Fruit fly (Drosophila melanogaster) whole organism, prepupa: ENCODE results near the gene Pfdn1.

Experiments
- CG10631 ChIP-seq: fragments of 200-800 bp; sonication (Bioruptor generic); optimal IDR thresholded peaks from 2 replicates; lab custom pipeline; 2016; ENCODE audit warnings: missing biosample characterization, missing genetic modification characterization
- CG10669 ChIP-seq: fragments of 200-800 bp; sonication (Bioruptor generic); optimal IDR thresholded peaks from 3 replicates; lab custom pipeline; 2018; ENCODE audit warnings: missing biosample characterization, mild to moderate bottlenecking, missing genetic modification characterization, moderate library complexity
- CG11294 ChIP-seq: fragments of 200-800 bp; sonication (Bioruptor generic); IDR thresholded peaks from 2 replicates; pipeline ENCODE4 v1.3.6; 2022; ENCODE audit warnings: missing biosample characterization, missing genetic modification characterization
- CG11902 ChIP-seq: fragments of 200-800 bp; sonication (Bioruptor generic); optimal IDR thresholded peaks from 3 replicates; lab custom pipeline; 2016; ENCODE audit warnings: missing biosample characterization, missing genetic modification characterization
- CG15336 ChIP-seq: fragments of 200-800 bp; sonication (Bioruptor generic); IDR thresholded peaks from 2 replicates; pipeline ENCODE4 v1.3.6; 2022; ENCODE audit warnings: missing biosample characterization, missing genetic modification characterization
- CG1621 ChIP-seq: fragments of 200-800 bp; sonication (Bioruptor generic); optimal IDR thresholded peaks from 3 replicates; lab custom pipeline; 2018; ENCODE audit warnings: missing biosample characterization, mild to moderate bottlenecking, missing genetic modification characterization
- CG16779 ChIP-seq: fragments of 200-800 bp; sonication (Bioruptor generic); optimal IDR thresholded peaks from 3 replicates; lab custom pipeline; 2017; ENCODE audit warnings: missing biosample characterization, mild to moderate bottlenecking, missing genetic modification characterization
- CG3032 ChIP-seq: fragments of 200-800 bp; optimal IDR thresholded peaks from 2 replicates; lab custom pipeline; 2019; ENCODE audit warnings: missing biosample characterization, mild to moderate bottlenecking, missing genetic modification characterization, moderate library complexity
- CG31627 ChIP-seq: fragments of 200-800 bp; sonication (Bioruptor generic); optimal IDR thresholded peaks from 3 replicates; lab custom pipeline; 2016; ENCODE audit warnings: missing biosample characterization, missing genetic modification characterization
- CG32006 ChIP-seq: fragments of 200-800 bp; sonication (Bioruptor generic); optimal IDR thresholded peaks from 3 replicates; lab custom pipeline; 2017; ENCODE audit warnings: missing biosample characterization, mild to moderate bottlenecking, missing genetic modification characterization
- CG3919 ChIP-seq: fragments of 200-800 bp; sonication (Bioruptor generic); optimal IDR thresholded peaks from 3 replicates; lab custom pipeline; 2016; ENCODE audit warnings: missing biosample characterization, missing genetic modification characterization
- CG6163 ChIP-seq: fragments of 200-800 bp; sonication (Bioruptor generic); IDR thresholded peaks from 3 replicates; pipeline ENCODE4 v1.3.6; 2022; ENCODE audit warnings: missing biosample characterization, missing genetic modification characterization
- CG6276 ChIP-seq: fragments of 200-800 bp; sonication (Bioruptor generic); optimal IDR thresholded peaks from 2 replicates; lab custom pipeline; 2017; ENCODE audit warnings: missing biosample characterization, mild to moderate bottlenecking, missing genetic modification characterization
- CG6792 ChIP-seq: fragments of 200-800 bp; sonication (Bioruptor generic); optimal IDR thresholded peaks from 3 replicates; lab custom pipeline; 2016; ENCODE audit warnings: missing biosample characterization, missing genetic modification characterization
- CG6808 ChIP-seq: fragments of 200-800 bp; sonication (Bioruptor generic); optimal IDR thresholded peaks from 3 replicates; lab custom pipeline; 2017; ENCODE audit warnings: missing biosample characterization, missing genetic modification characterization, mild to moderate bottlenecking, moderate library complexity, missing genetic modification reagents
- CG6854 ChIP-seq: fragments of 200-800 bp; sonication (Bioruptor generic); optimal IDR thresholded peaks from 2 replicates; lab custom pipeline; 2017; ENCODE audit warnings: missing biosample characterization, mild to moderate bottlenecking, missing genetic modification characterization
- CG7368 ChIP-seq: fragments of 200-800 bp; sonication (Bioruptor generic); optimal IDR thresholded peaks from 3 replicates; lab custom pipeline; 2016; ENCODE audit warnings: missing biosample characterization, missing genetic modification characterization
- CG8319 ChIP-seq: fragments of 200-800 bp; sonication (Bioruptor generic); optimal IDR thresholded peaks from 3 replicates; lab custom pipeline; 2016; ENCODE audit warnings: missing biosample characterization, missing genetic modification characterization
- CG8632 ChIP-seq: fragments of 200-800 bp; sonication (Bioruptor generic); optimal IDR thresholded peaks from 3 replicates; lab custom pipeline; 2016; ENCODE audit warnings: missing biosample characterization, missing genetic modification characterization
- CG9139 ChIP-seq: fragments of 200-800 bp; sonication (Bioruptor generic); optimal IDR thresholded peaks from 3 replicates; lab custom pipeline; 2017; ENCODE audit warnings: missing biosample characterization, mild to moderate bottlenecking, missing genetic modification characterization
- Eip75B ChIP-seq: fragments of 200-800 bp; sonication (Bioruptor generic); optimal IDR thresholded peaks from 3 replicates; lab custom pipeline; 2016; ENCODE audit warnings: missing biosample characterization, missing genetic modification characterization
- Eip78C ChIP-seq: fragments of 200-800 bp; sonication (Bioruptor generic); peaks from one replicate; lab custom pipeline; 2016; ENCODE audit warnings: missing biosample characterization, missing genetic modification characterization
- Eip93F ChIP-seq: fragments of 200-800 bp; sonication (Bioruptor generic); optimal IDR thresholded peaks from 2 replicates; lab custom pipeline; 2016; ENCODE audit warnings: missing biosample characterization, mild to moderate bottlenecking, missing genetic modification characterization
- Ets21C ChIP-seq: fragments of 200-800 bp; sonication (Bioruptor generic); optimal IDR thresholded peaks from 3 replicates; lab custom pipeline; 2016; ENCODE audit warnings: missing biosample characterization, missing genetic modification characterization
- Ets96B ChIP-seq: fragments of 200-800 bp; optimal IDR thresholded peaks from 2 replicates; lab custom pipeline; 2019; ENCODE audit warnings: missing biosample characterization, mild to moderate bottlenecking, missing genetic modification characterization, moderate library complexity
- Gug ChIP-seq: fragments of 200-800 bp; sonication (Bioruptor generic); IDR thresholded peaks from 2 replicates; pipeline ENCODE4 v1.3.6; 2022; ENCODE audit warnings: missing biosample characterization, missing genetic modification characterization
- Hr38 ChIP-seq: sonication (Bioruptor generic); optimal IDR thresholded peaks from 2 replicates; lab custom pipeline; 2016; ENCODE audit warnings: missing biosample characterization, missing genetic modification characterization
- Hr4 ChIP-seq: fragments of 200-800 bp; sonication (Bioruptor generic); optimal IDR thresholded peaks from 3 replicates; lab custom pipeline; 2016; ENCODE audit warnings: missing biosample characterization, missing genetic modification characterization
- Met ChIP-seq: fragments of 200-800 bp; sonication (Bioruptor generic); optimal IDR thresholded peaks from 3 replicates; lab custom pipeline; 2016; ENCODE audit warnings: missing biosample characterization, missing genetic modification characterization
- OdsH ChIP-seq: fragments of 200-800 bp; sonication (Bioruptor generic); optimal IDR thresholded peaks from 3 replicates; lab custom pipeline; 2016; ENCODE audit warnings: missing biosample characterization, missing genetic modification characterization
- Smox ChIP-seq: fragments of 200-800 bp; sonication (Bioruptor generic); optimal IDR thresholded peaks from 3 replicates; lab custom pipeline; 2016; ENCODE audit warnings: missing biosample characterization, missing genetic modification characterization
- Sox14 ChIP-seq: fragments of 200-800 bp; sonication (Bioruptor generic); optimal IDR thresholded peaks from 3 replicates; lab custom pipeline; 2016; ENCODE audit warnings: missing biosample characterization, missing genetic modification characterization
- Sox15 ChIP-seq: fragments of 200-800 bp; sonication (Bioruptor generic); optimal IDR thresholded peaks from 3 replicates; lab custom pipeline; 2016; ENCODE audit warnings: missing biosample characterization, missing genetic modification characterization
- achi ChIP-seq: fragments of 200-800 bp; sonication (Bioruptor generic); optimal IDR thresholded peaks from 3 replicates; lab custom pipeline; 2016; ENCODE audit warnings: missing biosample characterization, missing genetic modification characterization
- acj6 ChIP-seq: fragments of 200-800 bp; sonication (Bioruptor generic); optimal IDR thresholded peaks from 3 replicates; lab custom pipeline; 2016; ENCODE audit warnings: missing biosample characterization, missing genetic modification characterization
- cyc ChIP-seq: fragments of 200-800 bp; sonication (Bioruptor generic); optimal IDR thresholded peaks from 3 replicates; lab custom pipeline; 2016; ENCODE audit warnings: missing biosample characterization, missing genetic modification characterization
- dsx ChIP-seq: fragments of 200-800 bp; optimal IDR thresholded peaks from 3 replicates; lab custom pipeline; 2019; ENCODE audit warnings: missing biosample characterization, mild to moderate bottlenecking, missing genetic modification characterization, moderate library complexity; ENCODE audit not compliant: poor library complexity, severe bottlenecking
- esn ChIP-seq: fragments of 200-800 bp; sonication (Bioruptor generic); optimal IDR thresholded peaks from 2 replicates; lab custom pipeline; 2016; ENCODE audit warnings: missing biosample characterization, mild to moderate bottlenecking, missing genetic modification characterization, moderate library complexity
- fd85E ChIP-seq: fragments of 200-800 bp; sonication (Bioruptor generic); optimal IDR thresholded peaks from 3 replicates; lab custom pipeline; 2016; ENCODE audit warnings: missing biosample characterization, missing genetic modification characterization
- lz ChIP-seq: fragments of 200-800 bp; sonication (Bioruptor generic); optimal IDR thresholded peaks from 3 replicates; lab custom pipeline; 2016; ENCODE audit warnings: missing biosample characterization, missing genetic modification characterization
- pdm3 ChIP-seq: fragments of 200-800 bp; sonication (Bioruptor generic); optimal IDR thresholded peaks from 3 replicates; lab custom pipeline; 2016; ENCODE audit warnings: missing biosample characterization, missing genetic modification characterization
- salr ChIP-seq, 2 experiments: fragments of 200-800 bp; sonication (Bioruptor generic); optimal IDR thresholded peaks; 3 replicates each; lab custom pipeline; 2016 to 2018; ENCODE audit warnings: missing biosample characterization in 2 of 2, missing genetic modification characterization in 2 of 2, mild to moderate bottlenecking in 1 of 2
- spab ChIP-seq: fragments of 200-800 bp; sonication (Bioruptor generic); optimal IDR thresholded peaks from 2 replicates; lab custom pipeline; 2017; ENCODE audit warnings: missing biosample characterization, mild to moderate bottlenecking, missing genetic modification characterization, missing genetic modification reagents
- ss ChIP-seq, 2 experiments: fragments of 200-800 bp; sonication (Bioruptor generic); optimal IDR thresholded peaks; 2 replicates in 1 of 2; 3 replicates in 1 of 2; lab custom pipeline; 2017 to 2018; ENCODE audit warnings: mild to moderate bottlenecking in 2 of 2, missing biosample characterization in 2 of 2, missing genetic modification characterization in 2 of 2, moderate library complexity in 1 of 2
- vri ChIP-seq: fragments of 200-800 bp; sonication (Bioruptor generic); optimal IDR thresholded peaks from 3 replicates; lab custom pipeline; 2016; ENCODE audit warnings: missing biosample characterization, mild to moderate bottlenecking, missing genetic modification characterization

Pfdn1 gene

dm6 chr2L:6028712-6029111 lies 40.2 kb upstream of the Pfdn1 start (continued):
- TF ChIP-seq CG1621: no peak
- TF ChIP-seq esn (GFP tag; lab: Kevin White, UChicago): peak; percentile 1
- no peak for TF ChIP-seq cyc (GFP tag; lab: Kevin White, UChicago)
- TF ChIP-seq Ets21C (GFP tag; lab: Kevin White, UChicago): no peak
- peak; percentile 44; the same call in 1 of the 2 replicates for TF ChIP-seq CG15336 (GFP tag; lab: Robert Waterston, UW)
- no peak for TF ChIP-seq Gug (GFP tag; lab: Robert Waterston, UW)
- no peak for TF ChIP-seq CG3032 (tag; lab: Kevin White, UChicago)
- TF ChIP-seq CG9139 (GFP tag; lab: Kevin White, UChicago): no peak
- no peak for TF ChIP-seq Hr38 (GFP tag; lab: Kevin White, UChicago)
- no peak for TF ChIP-seq Sox15 (GFP tag; lab: Kevin White, UChicago)
- no peak for TF ChIP-seq dsx (GFP tag; lab: Kevin White, UChicago)
- no peak for TF ChIP-seq ss (GFP tag; optimal IDR thresholded peaks at IDR 0.05; lab: Kevin White, UChicago)
- TF ChIP-seq CG6854 (GFP tag; lab: Kevin White, UChicago): no peak
- peak; percentile 5 for TF ChIP-seq CG3919 (GFP tag; lab: Kevin White, UChicago)
- TF ChIP-seq lz (GFP tag; lab: Kevin White, UChicago): no peak
- no peak for TF ChIP-seq OdsH (GFP tag; lab: Kevin White, UChicago)
- no peak for TF ChIP-seq Sox14 (GFP tag; lab: Kevin White, UChicago)
- TF ChIP-seq fd85E (GFP tag; lab: Kevin White, UChicago): no peak
- no peak for TF ChIP-seq CG16779 (tag; lab: Kevin White, UChicago)
- TF ChIP-seq CG31627 (GFP tag; lab: Kevin White, UChicago): peak; percentile 7
- TF ChIP-seq salr (GFP tag; optimal IDR thresholded peaks at IDR 0.05; lab: Kevin White, UChicago): no peak
- TF ChIP-seq achi (GFP tag; lab: Kevin White, UChicago): peak; percentile 18
- no peak for TF ChIP-seq CG11902 (GFP tag; lab: Kevin White, UChicago)
- no peak for TF ChIP-seq CG8632 (GFP tag; lab: Kevin White, UChicago)
- no peak for TF ChIP-seq CG8319 (GFP tag; lab: Kevin White, UChicago)
- TF ChIP-seq CG6276 (GFP tag; lab: Kevin White, UChicago): no peak
- peak; percentile 2 for TF ChIP-seq pdm3 (GFP tag; lab: Kevin White, UChicago)
- TF ChIP-seq CG6808 (GFP tag; lab: Kevin White, UChicago): no peak
- TF ChIP-seq CG32006 (GFP tag; lab: Kevin White, UChicago): peak; percentile 37
- TF ChIP-seq Smox (GFP tag; lab: Kevin White, UChicago): no peak
- TF ChIP-seq Eip75B (GFP tag; lab: Kevin White, UChicago): no peak
- TF ChIP-seq vri: no peak

- TF ChIP-seq CG11294 (GFP tag; lab: Robert Waterston, UW) (0 out of 2 replicates have a peak, but pooled peaks have one; percentile 7), Ets96B (peak; percentile 59), vri (no peak), Smox (GFP tag; lab: Kevin White, UChicago) (no peak), Met (no peak), Hr38 (GFP tag; lab: Kevin White, UChicago) (no peak), Eip78C (GFP tag; lab: Kevin White, UChicago) (peak; percentile 86), CG6854 (GFP tag; lab: Kevin White, UChicago) (no peak), Sox14 (GFP tag; lab: Kevin White, UChicago) (peak; percentile 36), Gug (GFP tag; lab: Robert Waterston, UW) (peak; percentile 13; the same call in 1 of the 2 replicates), CG10669 (GFP tag; lab: Kevin White, UChicago) (no peak), CG6276 (GFP tag; lab: Kevin White, UChicago) (no peak), Eip75B (GFP tag; lab: Kevin White, UChicago) (peak; percentile 48), CG16779 (tag; lab: Kevin White, UChicago) (no peak), pdm3 (GFP tag; lab: Kevin White, UChicago) (peak; percentile 36), spab (GFP tag; lab: Kevin White, UChicago) (peak; percentile 49), CG6163 (GFP tag; lab: Robert Waterston, UW) (peak; percentile 73), Sox15 (GFP tag; lab: Kevin White, UChicago) (no peak), lz (GFP tag; lab: Kevin White, UChicago) (peak; percentile 40), CG11902 (GFP tag; lab: Kevin White, UChicago) (peak; percentile 8), esn (GFP tag; lab: Kevin White, UChicago) (peak; percentile 45), achi (GFP tag; lab: Kevin White, UChicago) (peak; percentile 27), CG6808 (GFP tag; lab: Kevin White, UChicago) (peak; percentile 50), CG7368 (GFP tag; lab: Kevin White, UChicago) (no peak), OdsH (GFP tag; lab: Kevin White, UChicago) (no peak), CG10631 (no peak), CG6792 (GFP tag; lab: Kevin White, UChicago) (peak; percentile 23), Eip93F (no peak), CG8319 (GFP tag; lab: Kevin White, UChicago) (no peak), Hr4 (GFP tag; lab: Kevin White, UChicago) (no peak), CG32006 (GFP tag; lab: Kevin White, UChicago) (peak; percentile 49), Ets21C (GFP tag; lab: Kevin White, UChicago) (no peak), CG9139 (GFP tag; lab: Kevin White, UChicago) (peak; percentile 9), CG3032 (tag; lab: Kevin White, UChicago) (peak; percentile 61), acj6 (GFP tag; lab: Kevin White, UChicago) (peak; percentile 12)
Measured at dm6 chr2L:6031838-6032237, 37.0 kb upstream of the Pfdn1 start.
